Worm (Caenorhabditis elegans): ENCODE data around the gene ZC317.7.

Gene ZC317.7

DNA sequence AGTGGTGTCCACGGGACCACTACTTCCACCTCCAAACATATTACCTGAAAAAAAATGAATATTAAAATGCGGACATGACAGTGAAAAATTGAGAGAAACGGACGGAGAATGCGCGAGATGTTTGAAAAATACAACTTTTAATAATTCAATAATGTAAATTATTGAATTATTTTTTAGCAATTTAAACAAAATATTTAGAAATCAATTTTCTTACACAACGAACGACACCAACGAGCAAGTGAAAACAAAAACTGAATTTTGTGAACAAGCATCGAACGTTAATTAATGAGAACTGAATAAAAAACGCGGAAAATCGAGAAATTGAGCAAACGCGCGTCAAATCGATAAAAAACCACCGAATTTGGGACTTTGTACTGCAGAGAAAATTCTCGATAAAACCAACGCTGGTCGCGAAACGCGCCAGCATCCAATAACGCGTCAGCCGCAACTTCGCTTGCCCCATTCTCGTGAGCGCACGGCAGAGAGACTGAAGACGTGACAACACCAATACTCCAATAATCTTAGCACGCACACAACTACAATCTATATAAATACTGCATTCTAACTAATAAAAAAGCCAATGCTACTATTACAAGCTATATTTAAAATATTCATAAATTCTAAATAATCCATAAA lies 34.1 kb upstream of the ZC317.7 start, which contains the start of the genes dnj-19 and nhr-47 (continued):
- TF ChIP-seq dpff-1 (tag; optimal IDR thresholded peaks at IDR 0.05), result no peak
- peak; percentile 85 for TF ChIP-seq tlf-1 (GFP tag; optimal IDR thresholded peaks at IDR 0.05)
- TF ChIP-seq nhr-27 (tag; optimal IDR thresholded peaks at IDR 0.05), result peak; percentile 30
- TF ChIP-seq akir-1 (GFP tag; optimal IDR thresholded peaks at IDR 0.05), result no peak
- TF ChIP-seq zim-3 (tag; optimal IDR thresholded peaks at IDR 0.05), result peak; percentile 42
- TF ChIP-seq madf-8 (GFP tag; conservative IDR thresholded peaks at IDR 0.05), result peak; percentile 75
- peak; percentile 42 for TF ChIP-seq snpc-3.4 (tag; optimal IDR thresholded peaks at IDR 0.05)
- TF ChIP-seq F33H1.4 (GFP tag; IDR thresholded peaks at IDR 0.05), result peak; percentile 79
- TF ChIP-seq hmg-1.2 (GFP tag; IDR thresholded peaks at IDR 0.05), result peak; percentile 74
- TF ChIP-seq mcd-1 (GFP tag; IDR thresholded peaks at IDR 0.05), result peak; percentile 94
- no peak for TF ChIP-seq F10E7.11 (tag; optimal IDR thresholded peaks at IDR 0.05)
- peak; percentile 73 for TF ChIP-seq tbp1 (GFP tag; optimal IDR thresholded peaks at IDR 0.05)
- no peak for TF ChIP-seq F57C9.4 (tag; optimal IDR thresholded peaks at IDR 0.05)
- TF ChIP-seq ceh-40 (GFP tag; IDR thresholded peaks at IDR 0.05), result no peak
- no peak; the same call in 1 of the 2 replicates for TF ChIP-seq aptf-2 (GFP tag; conservative IDR thresholded peaks at IDR 0.05)
- TF ChIP-seq lin-35 (GFP tag; optimal IDR thresholded peaks at IDR 0.05), result peak in 2 of 3 experiments; percentile 38 to 92
- TF ChIP-seq F55B11.4 (tag; optimal IDR thresholded peaks at IDR 0.05; ENCODE audit: borderline replicate concordance, insufficient read depth), result no peak
- TF ChIP-seq snpc-1.1 (tag; optimal IDR thresholded peaks at IDR 0.05; ENCODE audit: insufficient read depth), result no peak
- TF ChIP-seq attf-5 (GFP tag; optimal IDR thresholded peaks at IDR 0.05), result peak; percentile 89
- TF ChIP-seq madf-6 (GFP tag; IDR thresholded peaks at IDR 0.05), result peak; percentile 89
- TF ChIP-seq ekl-4 (GFP tag; IDR thresholded peaks at IDR 0.05), result peak; percentile 96
- TF ChIP-seq C06A6.2 (GFP tag; conservative IDR thresholded peaks at IDR 0.05), result peak; percentile 84
- no peak for TF ChIP-seq bed-1 (GFP tag; IDR thresholded peaks at IDR 0.05)
- TF ChIP-seq lin-54 (GFP tag; optimal IDR thresholded peaks at IDR 0.05), result peak; percentile 91
- peak; percentile 84 for TF ChIP-seq D2030.7 (GFP tag; IDR thresholded peaks at IDR 0.05)
- no peak for TF ChIP-seq Y53F4B.3 (GFP tag; IDR thresholded peaks at IDR 0.05)
- TF ChIP-seq attf-3 (GFP tag; conservative IDR thresholded peaks at IDR 0.05), result peak; percentile 78
- peak; percentile 99 for TF ChIP-seq ztf-18 (tag; optimal IDR thresholded peaks at IDR 0.05)
- peak; percentile 52 for TF ChIP-seq F23B12.7 (tag; optimal IDR thresholded peaks at IDR 0.05; ENCODE audit: insufficient read depth)
- TF ChIP-seq rcor-1 (GFP tag; IDR thresholded peaks at IDR 0.05), result peak; percentile 91
- TF ChIP-seq ztf-25 (GFP tag; IDR thresholded peaks at IDR 0.05), result no peak

DNA sequence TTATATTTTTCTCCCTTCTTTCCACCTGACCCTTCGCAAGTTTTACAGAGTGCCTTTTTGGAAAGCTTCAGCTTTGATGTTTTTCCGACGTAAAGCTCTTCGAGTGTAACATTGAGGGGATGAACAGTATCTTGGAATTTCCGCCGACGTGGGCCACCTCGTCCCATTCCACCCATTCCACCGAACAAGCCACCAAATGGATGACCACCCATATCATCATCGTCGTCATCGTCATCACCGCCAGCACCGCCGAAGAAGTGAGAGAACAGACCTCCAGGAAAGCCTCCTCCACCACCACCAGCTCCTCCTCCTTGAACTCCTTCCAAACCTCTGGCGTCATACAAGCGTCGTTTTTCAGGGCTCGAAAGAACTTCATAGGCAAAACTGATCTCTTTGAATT lies 33.5 kb upstream of the ZC317.7 start:
- TF ChIP-seq nfyb-1 (GFP tag; IDR thresholded peaks at IDR 0.05), result 0 out of 2 replicates have a peak, but pooled peaks have one; percentile 12
- TF ChIP-seq nhr-27 (tag; optimal IDR thresholded peaks at IDR 0.05), result no peak
- no peak for TF ChIP-seq unc-130 (GFP tag; optimal IDR thresholded peaks at IDR 0.05)
- TF ChIP-seq egrh-3 (GFP tag; IDR thresholded peaks at IDR 0.05), result peak; percentile 27; the same call in 1 of the 2 replicates
- TF ChIP-seq F37B4.10 (GFP tag; IDR thresholded peaks at IDR 0.05), result no peak
- TF ChIP-seq aptf-2 (GFP tag; conservative IDR thresholded peaks at IDR 0.05), result no peak
- TF ChIP-seq nhr-80 (tag; optimal IDR thresholded peaks at IDR 0.05), result no peak
- TF ChIP-seq F49E8.2 (tag; optimal IDR thresholded peaks at IDR 0.05; ENCODE audit: insufficient read depth), result no peak
- no peak for TF ChIP-seq hsf-1 (GFP tag; IDR thresholded peaks at IDR 0.05)
- peak; percentile 13; the same call in 1 of the 2 replicates for TF ChIP-seq dox-1 (GFP tag; IDR thresholded peaks at IDR 0.05)
- TF ChIP-seq nhr-179 (tag; optimal IDR thresholded peaks at IDR 0.05), result no peak
- no peak for TF ChIP-seq sptf-2 (GFP tag; optimal IDR thresholded peaks at IDR 0.05)
- no peak for TF ChIP-seq lin-54 (GFP tag; optimal IDR thresholded peaks at IDR 0.05)
- peak; percentile 58 for TF ChIP-seq zfh-2 (GFP tag; conservative IDR thresholded peaks at IDR 0.05)
- no peak for TF ChIP-seq snpc-1.1 (tag; optimal IDR thresholded peaks at IDR 0.05; ENCODE audit: insufficient read depth)

Measured in whole organism, young adult.